Fruit fly (Drosophila melanogaster) whole organism: ENCODE measurements around the gene Vha13.

Experiments used
- CG8478 ChIP-seq: fragments of >200 bp; optimal IDR thresholded peaks from 2 replicates; lab custom pipeline; 2018; ENCODE audit warnings: inconsistent platforms
- EcR ChIP-seq, 2 experiments: fragments of >200 bp; optimal IDR thresholded peaks; 2 replicates each; lab custom pipeline; 2017; ENCODE audit warnings: missing biosample characterization in 2 of 2, missing genetic modification characterization in 2 of 2, missing genetic modification reagents in 2 of 2
- pan ChIP-seq: fragments of >200 bp; optimal IDR thresholded peaks from 2 replicates; lab custom pipeline; 2017
- psq ChIP-seq: fragments of >200 bp; optimal IDR thresholded peaks from 2 replicates; lab custom pipeline; 2017

dm6 chr3R:19612908-19613431 lies 31.2 kb downstream of the Vha13 start, which contains the start of gene CG16727:
- TF ChIP-seq psq (lab: Kevin White, UChicago) (no peak), pan (lab: Kevin White, UChicago) (no peak), EcR (GFP tag; optimal IDR thresholded peaks at IDR 0.05; lab: Kevin White, UChicago) (no peak), CG8478 (lab: Kevin White, UChicago) (no peak)
